Worm (Caenorhabditis elegans): ENCODE data around the gene dmsr-7.
A peak's percentile ranks its signal among the peaks of the same experiment; 100 is the strongest.

- TF ChIP-seq ama-1 (optimal IDR thresholded peaks at IDR 0.05) (no peak), fkh-10 (GFP tag; optimal IDR thresholded peaks at IDR 0.05) (peak; percentile 45), egl-27 (tag; optimal IDR thresholded peaks at IDR 0.05) (no peak), ztf-4 (tag; optimal IDR thresholded peaks at IDR 0.05) (no peak), nhr-76 (tag; optimal IDR thresholded peaks at IDR 0.05) (no peak), pqm-1 (tag; optimal IDR thresholded peaks at IDR 0.05) (no peak), elt-3 (tag; optimal IDR thresholded peaks at IDR 0.05) (no peak), skn-1 (tag; optimal IDR thresholded peaks at IDR 0.05) (no peak), lin-39 (tag; optimal IDR thresholded peaks at IDR 0.05) (no peak), nhr-237 (tag; optimal IDR thresholded peaks at IDR 0.05) (no peak), ceh-28 (tag; optimal IDR thresholded peaks at IDR 0.05) (no peak)
Observed at ce11 chrV:5454955-5455354, 49.8 kb downstream of the dmsr-7 start.
